Worm (Caenorhabditis elegans): ENCODE measurements around the gene Y54G11A.1.

Gene Y54G11A.1

ce11 chrII:14234375-14235102 is 34.5 kb downstream of the Y54G11A.1 start:
- TF ChIP-seq lin-39 (tag; optimal IDR thresholded peaks at IDR 0.05) = no peak
- TF ChIP-seq nhr-10 (tag; optimal IDR thresholded peaks at IDR 0.05) = no peak
- TF ChIP-seq gmeb-1 (tag; optimal IDR thresholded peaks at IDR 0.05) = peak; percentile 23
- TF ChIP-seq unc-55 (GFP tag; optimal IDR thresholded peaks at IDR 0.05) = peak; percentile 10

- TF ChIP-seq sem-4 (tag; optimal IDR thresholded peaks at IDR 0.05) (no peak), C34F6.9 (tag; optimal IDR thresholded peaks at IDR 0.05) (peak; percentile 19)
Measured at ce11 chrII:14233879-14234278, 35.1 kb downstream of the Y54G11A.1 start, which contains the start of gene men-1. TSS of gene men-1 (minus strand) at chrII:14234120.

ce11 chrII:14230938-14231337 is 38.1 kb downstream of the Y54G11A.1 start:
- TF ChIP-seq ama-1 (optimal IDR thresholded peaks at IDR 0.05) = no peak
- TF ChIP-seq elt-3 (tag; optimal IDR thresholded peaks at IDR 0.05) = no peak
- no peak for TF ChIP-seq dmd-4 (tag; optimal IDR thresholded peaks at IDR 0.05)

ce11 chrII:14230075-14230474 is 38.9 kb downstream of the Y54G11A.1 start:
- no peak for TF ChIP-seq lin-11 (tag; optimal IDR thresholded peaks at IDR 0.05)
- TF ChIP-seq aly-2 (tag; optimal IDR thresholded peaks at IDR 0.05) = no peak

ce11 chrII:14226175-14226574 is 42.8 kb downstream of the Y54G11A.1 start, which contains the start of gene Y48B6A.13:
TSS of gene Y48B6A.13 (minus strand) at chrII:14226275.
- TF ChIP-seq nhr-23 (tag; optimal IDR thresholded peaks at IDR 0.05) (no peak), sma-9 (GFP tag; optimal IDR thresholded peaks at IDR 0.05) (no peak), sma-9 (tag; optimal IDR thresholded peaks at IDR 0.05) (no peak), nhr-12 (tag; optimal IDR thresholded peaks at IDR 0.05) (no peak), fos-1 (tag; optimal IDR thresholded peaks at IDR 0.05) (no peak), ceh-82 (tag; optimal IDR thresholded peaks at IDR 0.05) (no peak), gmeb-1 (tag; optimal IDR thresholded peaks at IDR 0.05) (no peak), lsy-2 (tag; optimal IDR thresholded peaks at IDR 0.05) (no peak), ZK546.5 (tag; optimal IDR thresholded peaks at IDR 0.05) (no peak)

ce11 chrII:14218142-14218541 is 50.9 kb downstream of the Y54G11A.1 start:
- TF ChIP-seq lin-13 (GFP tag; optimal IDR thresholded peaks at IDR 0.05) = no peak
- no peak for TF ChIP-seq nhr-237 (tag; optimal IDR thresholded peaks at IDR 0.05)
- TF ChIP-seq lin-39 (tag; optimal IDR thresholded peaks at IDR 0.05) = no peak

ce11 chrII:14214109-14214508 is 54.9 kb downstream of the Y54G11A.1 start, which contains the start of gene Y48B6A.10:
TSS of gene Y48B6A.10 (plus strand) at chrII:14214409.
- no peak for TF ChIP-seq nhr-23 (tag; optimal IDR thresholded peaks at IDR 0.05)
- no peak for TF ChIP-seq lsy-2 (tag; optimal IDR thresholded peaks at IDR 0.05)
- TF ChIP-seq blmp-1 (tag; optimal IDR thresholded peaks at IDR 0.05; ENCODE audit: insufficient read depth) = no peak
- TF ChIP-seq nhr-11 (tag; optimal IDR thresholded peaks at IDR 0.05) = no peak
- no peak for TF ChIP-seq ceh-16 (tag; optimal IDR thresholded peaks at IDR 0.05)
- TF ChIP-seq lin-13 (GFP tag; optimal IDR thresholded peaks at IDR 0.05) = no peak
- no peak for TF ChIP-seq fos-1 (tag; optimal IDR thresholded peaks at IDR 0.05)
- no peak for TF ChIP-seq mdl-1 (tag; optimal IDR thresholded peaks at IDR 0.05)
- no peak for TF ChIP-seq ztf-1 (GFP tag; conservative IDR thresholded peaks at IDR 0.05)
- no peak for TF ChIP-seq aly-2 (tag; optimal IDR thresholded peaks at IDR 0.05)
- TF ChIP-seq sma-3 (GFP tag; optimal IDR thresholded peaks at IDR 0.05) = no peak

- TF ChIP-seq nhr-11 (tag; optimal IDR thresholded peaks at IDR 0.05) (no peak), nhr-23 (tag; optimal IDR thresholded peaks at IDR 0.05) (no peak), ama-1 (optimal IDR thresholded peaks at IDR 0.05) (no peak), F13H6.1 (tag; optimal IDR thresholded peaks at IDR 0.05) (no peak), elt-3 (tag; optimal IDR thresholded peaks at IDR 0.05) (no peak), nhr-6 (tag; optimal IDR thresholded peaks at IDR 0.05) (no peak), nhr-12 (tag; optimal IDR thresholded peaks at IDR 0.05) (no peak), ceh-82 (tag; optimal IDR thresholded peaks at IDR 0.05) (no peak), unc-55 (GFP tag; optimal IDR thresholded peaks at IDR 0.05) (no peak), unc-39 (tag; optimal IDR thresholded peaks at IDR 0.05) (no peak), lin-39 (tag; optimal IDR thresholded peaks at IDR 0.05) (no peak)
Measured at ce11 chrII:14211118-14211517, 57.9 kb downstream of the Y54G11A.1 start, which contains the start of gene hot-7. TSS of gene hot-7 (plus strand) at chrII:14211418.
